Fruit fly (Drosophila melanogaster) whole organism, wandering third instar larva: ENCODE measurements around the gene Prosbeta3.

Experiments used
- Abd-B ChIP-seq: fragments of >200 bp; optimal IDR thresholded peaks from 2 replicates; lab custom pipeline; 2017; ENCODE audit warnings: missing biosample characterization, missing genetic modification characterization
- CG32264 ChIP-seq: fragments of 200-800 bp; sonication (Bioruptor generic); optimal IDR thresholded peaks from 2 replicates; lab custom pipeline; 2016; ENCODE audit warnings: missing biosample characterization, missing genetic modification characterization
- CG9705 ChIP-seq: fragments of 200-800 bp; sonication (Bioruptor generic); optimal IDR thresholded peaks from 2 replicates; lab custom pipeline; 2018; ENCODE audit warnings: missing biosample characterization, mild to moderate bottlenecking, missing genetic modification characterization
- CrebA ChIP-seq: fragments of 200-800 bp; sonication (Bioruptor generic); optimal IDR thresholded peaks from 2 replicates; lab custom pipeline; 2016; ENCODE audit warnings: missing biosample characterization, mild to moderate bottlenecking, missing genetic modification characterization, borderline replicate concordance
- Dfd ChIP-seq: fragments of >200 bp; optimal IDR thresholded peaks from 2 replicates; lab custom pipeline; 2017; ENCODE audit warnings: missing biosample characterization, missing genetic modification characterization
- Dif ChIP-seq: fragments of 200-275, 200-300 bp; sonication (Bioruptor generic); optimal IDR thresholded peaks from 2 replicates; lab custom pipeline; 2018; ENCODE audit warnings: missing biosample characterization, missing genetic modification characterization; ENCODE audit not compliant: partially characterized antibody
- GATAd ChIP-seq: sonication (Bioruptor generic); optimal IDR thresholded peaks from 2 replicates; lab custom pipeline; 2016; ENCODE audit warnings: missing biosample characterization, missing genetic modification characterization
- HLH106 ChIP-seq: fragments of 200-800 bp; optimal IDR thresholded peaks from 3 replicates; lab custom pipeline; 2019; ENCODE audit warnings: missing biosample characterization, mild to moderate bottlenecking, missing genetic modification characterization, moderate library complexity
- Hnf4 ChIP-seq: fragments of 200-800 bp; sonication (Bioruptor generic); optimal IDR thresholded peaks from 2 replicates; lab custom pipeline; 2016; ENCODE audit warnings: missing biosample characterization, mild to moderate bottlenecking, missing genetic modification characterization
- Hr78 ChIP-seq: fragments of >200 bp; optimal IDR thresholded peaks from 2 replicates; lab custom pipeline; 2017; ENCODE audit warnings: missing biosample characterization, missing genetic modification characterization
- Hr83 ChIP-seq: fragments of 200-300 bp; sonication (Bioruptor generic); optimal IDR thresholded peaks from 2 replicates; lab custom pipeline; 2016; ENCODE audit warnings: missing biosample characterization, mild to moderate bottlenecking, missing genetic modification characterization, moderate library complexity; ENCODE audit not compliant: poor library complexity, severe bottlenecking
- Jra ChIP-seq: sonication (Bioruptor generic); optimal IDR thresholded peaks from 2 replicates; lab custom pipeline; 2016; ENCODE audit warnings: missing biosample characterization, missing genetic modification characterization
- Mio ChIP-seq: sonication (Bioruptor generic); optimal IDR thresholded peaks from 2 replicates; lab custom pipeline; 2016; ENCODE audit warnings: missing biosample characterization, missing genetic modification characterization
- Myc ChIP-seq: fragments of >200 bp; optimal IDR thresholded peaks from 2 replicates; lab custom pipeline; 2017
- N ChIP-seq: fragments of >200 bp; optimal IDR thresholded peaks from 2 replicates; lab custom pipeline; 2018; ENCODE audit warnings: missing biosample characterization, missing external identifiers, missing genetic modification characterization
- OdsH ChIP-seq: fragments of 200-800 bp; sonication (Bioruptor generic); optimal IDR thresholded peaks from 2 replicates; lab custom pipeline; 2016; ENCODE audit warnings: missing biosample characterization, mild to moderate bottlenecking, missing genetic modification characterization
- Rel ChIP-seq, 2 experiments: fragments of 200-800 bp; sonication (Bioruptor generic) in 1 of 2; optimal IDR thresholded peaks; 2 replicates in 1 of 2; 3 replicates in 1 of 2; lab custom pipeline; 2016 to 2019; ENCODE audit warnings: mild to moderate bottlenecking in 2 of 2, missing biosample characterization in 2 of 2, missing genetic modification characterization in 2 of 2, moderate library complexity in 1 of 2
- Sp1 ChIP-seq: fragments of 200-800 bp; sonication (Bioruptor generic); optimal IDR thresholded peaks from 3 replicates; lab custom pipeline; 2019; ENCODE audit warnings: missing biosample characterization, mild to moderate bottlenecking, missing genetic modification characterization, moderate library complexity
- Vsx2 ChIP-seq: fragments of 200-300, 225-300 bp; sonication (Bioruptor generic); optimal IDR thresholded peaks from 2 replicates; lab custom pipeline; 2018; ENCODE audit warnings: missing biosample characterization, missing genetic modification characterization; ENCODE audit not compliant: partially characterized antibody
- br ChIP-seq: fragments of 200-800 bp; sonication (Bioruptor generic); optimal IDR thresholded peaks from 2 replicates; lab custom pipeline; 2016; ENCODE audit warnings: missing biosample characterization, missing genetic modification characterization
- brk ChIP-seq: fragments of 200-800 bp; sonication (Bioruptor generic); optimal IDR thresholded peaks from 2 replicates; lab custom pipeline; 2016; ENCODE audit warnings: missing biosample characterization, mild to moderate bottlenecking, missing genetic modification characterization
- dl ChIP-seq, 2 experiments: fragments of 175-275, 200-275 bp in 1 of 2; fragments of 200-275 bp in 1 of 2; sonication (Bioruptor generic); optimal IDR thresholded peaks; lab custom pipeline; 2018; ENCODE audit warnings: mild to moderate bottlenecking in 2 of 2, missing biosample characterization in 2 of 2, missing genetic modification characterization in 2 of 2, moderate library complexity in 2 of 2; ENCODE audit not compliant: partially characterized antibody in 2 of 2, insufficient read depth in 1 of 2
- dmrt93B ChIP-seq: fragments of 200-800 bp; sonication (Bioruptor generic); optimal IDR thresholded peaks from 2 replicates; lab custom pipeline; 2018; ENCODE audit warnings: missing biosample characterization, mild to moderate bottlenecking, missing genetic modification characterization
- dsf ChIP-seq: sonication (Bioruptor generic); optimal IDR thresholded peaks from 2 replicates; lab custom pipeline; 2016; ENCODE audit warnings: missing biosample characterization, missing genetic modification characterization, borderline replicate concordance
- ey ChIP-seq: fragments of 200-800 bp; sonication (Bioruptor generic); optimal IDR thresholded peaks from 2 replicates; lab custom pipeline; 2016; ENCODE audit warnings: missing biosample characterization, missing genetic modification characterization
- foxo ChIP-seq, 2 experiments: fragments of 200-800 bp; sonication (Bioruptor generic); optimal IDR thresholded peaks; 2 replicates in 1 of 2; 3 replicates in 1 of 2; lab custom pipeline; 2016 to 2017; ENCODE audit warnings: missing biosample characterization in 2 of 2, missing genetic modification characterization in 2 of 2
- fru ChIP-seq: fragments of 200-800 bp; sonication (Bioruptor generic); optimal IDR thresholded peaks from 3 replicates; lab custom pipeline; 2016; ENCODE audit warnings: missing biosample characterization, mild to moderate bottlenecking, missing genetic modification characterization
- h ChIP-seq: fragments of 200-800 bp; sonication (Bioruptor generic); optimal IDR thresholded peaks from 3 replicates; lab custom pipeline; 2016; ENCODE audit warnings: missing biosample characterization, mild to moderate bottlenecking, missing genetic modification characterization
- jim ChIP-seq: fragments of 175-275, 200-325 bp; sonication (Bioruptor generic); optimal IDR thresholded peaks from 2 replicates; lab custom pipeline; 2016; ENCODE audit warnings: missing biosample characterization, mild to moderate bottlenecking, missing genetic modification characterization
- lola ChIP-seq: fragments of >200 bp; optimal IDR thresholded peaks from 2 replicates; lab custom pipeline; 2017; ENCODE audit warnings: missing biosample characterization, missing genetic modification characterization
- pan ChIP-seq: fragments of >200 bp; optimal IDR thresholded peaks from 2 replicates; lab custom pipeline; 2017
- psq ChIP-seq: fragments of 200-800 bp; sonication (Bioruptor generic); optimal IDR thresholded peaks from 3 replicates; lab custom pipeline; 2017; ENCODE audit warnings: missing biosample characterization, mild to moderate bottlenecking, missing genetic modification characterization, moderate library complexity
- rgr ChIP-seq: fragments of 200-800 bp; sonication (Bioruptor generic); optimal IDR thresholded peaks from 3 replicates; lab custom pipeline; 2016; ENCODE audit warnings: missing biosample characterization, mild to moderate bottlenecking, missing genetic modification characterization
- sage ChIP-seq: fragments of 200-800 bp; sonication (Bioruptor generic); optimal IDR thresholded peaks from 2 replicates; lab custom pipeline; 2016; ENCODE audit warnings: missing biosample characterization, mild to moderate bottlenecking, missing genetic modification characterization
- sv ChIP-seq: fragments of 200-800 bp; sonication (Bioruptor generic); optimal IDR thresholded peaks from 3 replicates; lab custom pipeline; 2016; ENCODE audit warnings: missing biosample characterization, missing genetic modification characterization
- tai ChIP-seq: sonication (Bioruptor generic); optimal IDR thresholded peaks from 2 replicates; lab custom pipeline; 2016; ENCODE audit warnings: missing biosample characterization, missing genetic modification characterization
- usp ChIP-seq: fragments of >200 bp; optimal IDR thresholded peaks from 2 replicates; lab custom pipeline; 2017; ENCODE audit warnings: missing biosample characterization, missing genetic modification characterization
- woc ChIP-seq: sonication (Bioruptor generic); optimal IDR thresholded peaks from 2 replicates; lab custom pipeline; 2016; ENCODE audit warnings: missing biosample characterization, mild to moderate bottlenecking, missing genetic modification characterization

Prosbeta3 gene

dm6 chr3R:8992928-8993579 lies 13.0 kb downstream of the Prosbeta3 start, which contains the start of gene CG11975 (continued):
- peak; percentile 71 for TF ChIP-seq Sp1 (GFP tag; lab: Kevin White, UChicago)
- peak; percentile 28 for TF ChIP-seq Dif (GFP tag; lab: Kevin White, UChicago)
- TF ChIP-seq, all 38 proteins: peak for 21

- TF ChIP-seq Abd-B (GFP tag; lab: Kevin White, UChicago) = no peak
- peak; percentile 44 for TF ChIP-seq fru (GFP tag; lab: Kevin White, UChicago)
- no peak for TF ChIP-seq Hr78
- peak; percentile 31 for TF ChIP-seq Jra (GFP tag; lab: Kevin White, UChicago)
- no peak for TF ChIP-seq pan
- no peak for TF ChIP-seq Rel (GFP tag; optimal IDR thresholded peaks at IDR 0.05; lab: Kevin White, UChicago)
- TF ChIP-seq Rel (tag; optimal IDR thresholded peaks at IDR 0.05; lab: Kevin White, UChicago) = peak; percentile 15
- no peak for TF ChIP-seq sv (GFP tag; lab: Kevin White, UChicago)
- peak; percentile 42 for TF ChIP-seq rgr
- no peak for TF ChIP-seq Vsx2 (GFP tag; lab: Kevin White, UChicago)
- TF ChIP-seq CrebA (GFP tag; lab: Kevin White, UChicago) = no peak
- no peak for TF ChIP-seq dmrt93B (GFP tag; lab: Kevin White, UChicago)
- TF ChIP-seq usp (GFP tag; lab: Kevin White, UChicago) = no peak
- TF ChIP-seq Mio = no peak
- no peak for TF ChIP-seq brk (GFP tag; lab: Kevin White, UChicago)
- TF ChIP-seq Hr83 = peak; percentile 25
- peak; percentile 23 for TF ChIP-seq Myc (lab: Kevin White, UChicago)
- TF ChIP-seq HLH106 (tag; lab: Kevin White, UChicago) = peak; percentile 71
- TF ChIP-seq dl (GFP tag; optimal IDR thresholded peaks at IDR 0.05; lab: Kevin White, UChicago; ENCODE audit: insufficient read depth in 1 of 2, partially characterized antibody in 2 of 2) = no peak
- TF ChIP-seq dsf (GFP tag; lab: Kevin White, UChicago) = no peak
- TF ChIP-seq psq = peak; percentile 26
- peak in 1 of 2 experiments; percentile 48 for TF ChIP-seq foxo (GFP tag; optimal IDR thresholded peaks at IDR 0.05; lab: Kevin White, UChicago)
- no peak for TF ChIP-seq GATAd
- no peak for TF ChIP-seq lola (GFP tag; lab: Kevin White, UChicago)
- peak; percentile 51 for TF ChIP-seq woc (GFP tag; lab: Kevin White, UChicago)
- TF ChIP-seq h (GFP tag; lab: Kevin White, UChicago) = no peak
- no peak for TF ChIP-seq sage (GFP tag; lab: Kevin White, UChicago)
- TF ChIP-seq OdsH (GFP tag; lab: Kevin White, UChicago) = peak; percentile 24
- TF ChIP-seq CG32264 (GFP tag; lab: Kevin White, UChicago) = no peak
- no peak for TF ChIP-seq Dfd (GFP tag; lab: Kevin White, UChicago)
- TF ChIP-seq ey (GFP tag; lab: Kevin White, UChicago) = peak; percentile 37
- no peak for TF ChIP-seq br (GFP tag; lab: Kevin White, UChicago)
- TF ChIP-seq tai (GFP tag; lab: Kevin White, UChicago) = no peak
- TF ChIP-seq CG9705 (GFP tag; lab: Kevin White, UChicago) = peak; percentile 62
- no peak for TF ChIP-seq Dif (GFP tag; lab: Kevin White, UChicago)
- TF ChIP-seq jim (GFP tag; lab: Kevin White, UChicago) = no peak
- TF ChIP-seq Hnf4 = no peak
- TF ChIP-seq Sp1 (GFP tag; lab: Kevin White, UChicago) = peak; percentile 42
- no peak for TF ChIP-seq N
- TF ChIP-seq, all 38 proteins: peak for 14
These were observed 21.4 kb downstream of the Prosbeta3 start, which contains the start of gene CG11970 for dm6 chr3R:8984602-8985074. CG11970 (plus strand) TSS chr3R:8984718.
